Worm (Caenorhabditis elegans) whole organism, L1 larva: Measurements from ENCODE around the gene T20D4.11.

Experiments used
- C04F5.9 ChIP-seq: sonication (generic microtip); optimal IDR thresholded peaks from 2 replicates; lab custom pipeline; 2016; ENCODE audit warnings: missing genetic modification characterization, missing compliant biosample characterization
- C34B4.2 ChIP-seq: sonication (generic microtip); optimal IDR thresholded peaks from 2 replicates; lab custom pipeline; 2017; ENCODE audit warnings: mild to moderate bottlenecking, missing genetic modification characterization, missing compliant biosample characterization
- aha-1 ChIP-seq: fragments of 150-350 bp; optimal IDR thresholded peaks from 2 replicates; lab custom pipeline; 2014; ENCODE audit warnings: missing biosample characterization, missing genetic modification characterization
- alr-1 ChIP-seq: fragments of 200-800 bp; sonication (Bioruptor generic); optimal IDR thresholded peaks from 2 replicates; lab custom pipeline; 2018; ENCODE audit warnings: borderline replicate concordance, mild to moderate bottlenecking, missing genetic modification characterization, missing compliant biosample characterization
- blmp-1 ChIP-seq: fragments of 150-350 bp; optimal IDR thresholded peaks from 2 replicates; lab custom pipeline; 2014; ENCODE audit warnings: missing biosample characterization, missing genetic modification characterization
- ceh-63 ChIP-seq: fragments of 200-800 bp; sonication (Bioruptor generic); optimal IDR thresholded peaks from 2 replicates; lab custom pipeline; 2018; ENCODE audit warnings: mild to moderate bottlenecking, missing genetic modification characterization, missing compliant biosample characterization
- ceh-82 ChIP-seq, 3 experiments: fragments of 150-350 bp in 1 of 3; sonication (generic microtip) in 2 of 3; optimal IDR thresholded peaks; 2 replicates each; lab custom pipeline; 2014 to 2017; ENCODE audit warnings: missing biosample characterization in 3 of 3, missing genetic modification characterization in 3 of 3
- dpl-1 ChIP-seq, 3 experiments: fragments of 150-350 bp in 2 of 3; sonication (generic microtip) in 1 of 3; optimal IDR thresholded peaks; 2 replicates each; lab custom pipeline; 2014 to 2017; ENCODE audit warnings: missing biosample characterization in 3 of 3, missing genetic modification characterization in 3 of 3, missing genetic modification reagents in 3 of 3
- dsc-1 ChIP-seq: sonication (generic microtip); optimal IDR thresholded peaks from 2 replicates; lab custom pipeline; 2016; ENCODE audit warnings: mild to moderate bottlenecking, missing genetic modification characterization, missing compliant biosample characterization
- efl-1 ChIP-seq, 4 experiments: fragments of 150-350 bp; optimal IDR thresholded peaks in 3 of 4; peaks in 1 of 4; 1 replicate in 1 of 4; 2 replicates in 3 of 4; lab custom pipeline; 2014; ENCODE audit warnings: missing biosample characterization in 2 of 4, missing genetic modification characterization in 2 of 4, missing genetic modification reagents in 2 of 4
- elt-3 ChIP-seq, 6 experiments: fragments of 150-350 bp in 1 of 6; sonication (generic microtip); optimal IDR thresholded peaks; 2 replicates each; lab custom pipeline; 2017 to 2018; ENCODE audit warnings: missing biosample characterization in 6 of 6, missing genetic modification characterization in 6 of 6, inconsistent platforms in 1 of 6
- ets-5 ChIP-seq: fragments of 200-800 bp; sonication (Bioruptor generic); IDR thresholded peaks from 2 replicates; pipeline ENCODE4 v1.3.6; 2022; ENCODE audit warnings: missing genetic modification characterization, missing compliant biosample characterization
- fkh-8 ChIP-seq: sonication (generic microtip); optimal IDR thresholded peaks from 2 replicates; lab custom pipeline; 2016; ENCODE audit warnings: mild to moderate bottlenecking, missing genetic modification characterization, missing compliant biosample characterization
- fos-1 ChIP-seq: fragments of 150-350 bp; optimal IDR thresholded peaks from 2 replicates; lab custom pipeline; 2014; ENCODE audit warnings: missing biosample characterization, missing genetic modification characterization
- hlh-17 ChIP-seq: fragments of 200-800 bp; sonication (Bioruptor generic); optimal IDR thresholded peaks from 2 replicates; lab custom pipeline; 2018; ENCODE audit warnings: missing genetic modification characterization, mild to moderate bottlenecking, missing compliant biosample characterization, moderate library complexity, borderline replicate concordance
- lin-13 ChIP-seq: fragments of 150-350 bp; optimal IDR thresholded peaks from 2 replicates; lab custom pipeline; 2014; ENCODE audit warnings: missing biosample characterization, missing genetic modification reagents, missing genetic modification characterization
- lin-14 ChIP-seq: fragments of 200-800 bp; sonication (Bioruptor generic); optimal IDR thresholded peaks from 2 replicates; lab custom pipeline; 2018; ENCODE audit warnings: mild to moderate bottlenecking, missing genetic modification characterization, moderate library complexity, missing compliant biosample characterization
- lin-35 ChIP-seq, 2 experiments: fragments of 150-350 bp; optimal IDR thresholded peaks; 2 replicates each; lab custom pipeline; 2014; ENCODE audit warnings: missing biosample characterization in 2 of 2, missing genetic modification characterization in 2 of 2, missing genetic modification reagents in 2 of 2
- lin-39 ChIP-seq: fragments of 150-350 bp; optimal IDR thresholded peaks from 2 replicates; lab custom pipeline; 2014; ENCODE audit warnings: missing biosample characterization, missing genetic modification reagents, missing genetic modification characterization
- lir-3 ChIP-seq: sonication (generic microtip); optimal IDR thresholded peaks from 2 replicates; lab custom pipeline; 2016; ENCODE audit warnings: mild to moderate bottlenecking, missing genetic modification characterization, moderate library complexity, missing compliant biosample characterization; ENCODE audit not compliant: poor library complexity
- lsy-2 ChIP-seq, 2 experiments: fragments of 150-350 bp; optimal IDR thresholded peaks; 2 replicates each; lab custom pipeline; 2014; ENCODE audit warnings: missing biosample characterization in 2 of 2, missing genetic modification characterization in 2 of 2
- mab-9 ChIP-seq: fragments of 200-800 bp; sonication (Bioruptor generic); IDR thresholded peaks from 2 replicates; pipeline ENCODE4 v1.3.6; 2022; ENCODE audit warnings: missing genetic modification reagents, missing genetic modification characterization, missing compliant biosample characterization
- mdl-1 ChIP-seq, 2 experiments: fragments of 150-350 bp; optimal IDR thresholded peaks; 2 replicates each; lab custom pipeline; 2014 to 2017; ENCODE audit warnings: missing biosample characterization in 2 of 2, missing genetic modification characterization in 2 of 2, inconsistent platforms in 1 of 2
- mef-2 ChIP-seq: fragments of 150-350 bp; optimal IDR thresholded peaks from 2 replicates; lab custom pipeline; 2014; ENCODE audit warnings: missing biosample characterization, missing genetic modification characterization
- mep-1 ChIP-seq: fragments of 150-350 bp; optimal IDR thresholded peaks from 2 replicates; lab custom pipeline; 2014; ENCODE audit warnings: missing biosample characterization, missing genetic modification characterization
- nhr-19 ChIP-seq: fragments of 200-800 bp; sonication (Bioruptor generic); conservative IDR thresholded peaks from 2 replicates; pipeline ENCODE4 v1.3.6; 2022; ENCODE audit warnings: missing genetic modification characterization, missing compliant biosample characterization
- nhr-20 ChIP-seq: sonication (generic microtip); optimal IDR thresholded peaks from 2 replicates; lab custom pipeline; 2016; ENCODE audit warnings: mild to moderate bottlenecking, missing genetic modification characterization, missing compliant biosample characterization
- nhr-237 ChIP-seq: fragments of 150-350 bp; optimal IDR thresholded peaks from 2 replicates; lab custom pipeline; 2014; ENCODE audit warnings: missing biosample characterization, missing genetic modification characterization
- nhr-28 ChIP-seq: fragments of 150-350 bp; optimal IDR thresholded peaks from 2 replicates; lab custom pipeline; 2014; ENCODE audit warnings: missing biosample characterization, missing genetic modification characterization
- nhr-47 ChIP-seq: sonication (generic microtip); optimal IDR thresholded peaks from 2 replicates; lab custom pipeline; 2016; ENCODE audit warnings: mild to moderate bottlenecking, missing genetic modification characterization, moderate library complexity, missing compliant biosample characterization
- nhr-71 ChIP-seq: sonication (generic microtip); optimal IDR thresholded peaks from 2 replicates; lab custom pipeline; 2016; ENCODE audit warnings: mild to moderate bottlenecking, missing genetic modification characterization, moderate library complexity, missing compliant biosample characterization
- nhr-76 ChIP-seq: sonication (generic microtip); optimal IDR thresholded peaks from 2 replicates; lab custom pipeline; 2017; ENCODE audit warnings: missing biosample characterization, missing genetic modification characterization
- nhr-85 ChIP-seq: sonication (generic microtip); peaks from one replicate; lab custom pipeline; 2016; ENCODE audit warnings: missing genetic modification characterization, inconsistent platforms, missing compliant biosample characterization
- rnt-1 ChIP-seq: sonication (generic microtip); optimal IDR thresholded peaks from 2 replicates; lab custom pipeline; 2016; ENCODE audit warnings: mild to moderate bottlenecking, missing genetic modification characterization, moderate library complexity, missing compliant biosample characterization
- skn-1 ChIP-seq: fragments of 150-350 bp; optimal IDR thresholded peaks from 2 replicates; lab custom pipeline; 2014; ENCODE audit warnings: missing biosample characterization, missing genetic modification characterization
- sptf-1 ChIP-seq: fragments of 150-350 bp; optimal IDR thresholded peaks from 2 replicates; lab custom pipeline; 2014; ENCODE audit warnings: missing biosample characterization, missing genetic modification characterization
- sup-37 ChIP-seq: fragments of 200-800 bp; sonication (Bioruptor generic); optimal IDR thresholded peaks from 2 replicates; lab custom pipeline; 2018; ENCODE audit warnings: mild to moderate bottlenecking, missing genetic modification characterization, missing compliant biosample characterization
- tbx-2 ChIP-seq: sonication (generic microtip); optimal IDR thresholded peaks from 2 replicates; lab custom pipeline; 2016; ENCODE audit warnings: missing genetic modification characterization, missing compliant biosample characterization
- tlp-1 ChIP-seq: fragments of 150-350 bp; optimal IDR thresholded peaks from 2 replicates; lab custom pipeline; 2014; ENCODE audit warnings: missing biosample characterization, missing genetic modification characterization
- unc-130 ChIP-seq: fragments of 150-350 bp; optimal IDR thresholded peaks from 2 replicates; lab custom pipeline; 2017; ENCODE audit warnings: missing biosample characterization, missing genetic modification characterization, inconsistent platforms
- ztf-11 ChIP-seq, 2 experiments: sonication (generic microtip); optimal IDR thresholded peaks; 2 replicates each; lab custom pipeline; 2016 to 2017; ENCODE audit warnings: missing genetic modification characterization in 2 of 2, missing biosample characterization in 1 of 2, missing compliant biosample characterization in 1 of 2
- ztf-4 ChIP-seq: fragments of 150-350 bp; optimal IDR thresholded peaks from 2 replicates; lab custom pipeline; 2014; ENCODE audit warnings: missing biosample characterization, missing genetic modification characterization

The T20D4.11 gene

DNA sequence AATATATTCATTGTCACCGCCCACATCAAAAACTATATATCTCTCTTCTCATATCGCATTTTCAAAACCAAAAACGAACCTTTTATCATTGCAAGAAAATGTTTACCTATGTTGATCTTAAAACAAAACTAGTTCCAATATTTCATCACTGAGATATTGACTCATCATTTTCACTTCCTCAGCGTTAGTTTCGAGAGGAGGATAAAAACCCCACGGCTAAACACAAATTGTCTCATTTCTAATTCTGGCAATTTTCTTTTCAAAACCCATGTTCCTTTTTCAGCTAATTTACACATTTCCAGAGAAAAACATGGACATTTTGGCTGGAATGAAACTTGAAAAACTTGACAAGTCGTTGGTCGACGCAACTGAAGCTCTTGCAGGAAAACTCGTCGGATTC lies 10.1 kb downstream of the T20D4.11 start, which contains the start of gene T20D4.7:
Gene T20D4.7, plus strand, starts transcription at position 301 of the 400 bp plus-strand sequence.
- no peak for TF ChIP-seq fos-1
- no peak for TF ChIP-seq mef-2 (tag; lab: Kevin White, UChicago)
- no peak for TF ChIP-seq sptf-1 (tag; lab: Kevin White, UChicago)
- TF ChIP-seq mdl-1 (tag; optimal IDR thresholded peaks at IDR 0.05; lab: Kevin White, UChicago) = no peak
- no peak for TF ChIP-seq nhr-28 (tag; lab: Kevin White, UChicago)
- TF ChIP-seq C34B4.2 (tag; lab: Kevin White, UChicago) = no peak
- no peak for TF ChIP-seq ztf-4
- no peak for TF ChIP-seq alr-1 (tag; lab: Kevin White, UChicago)
- no peak for TF ChIP-seq ceh-63 (GFP tag; lab: Kevin White, UChicago)
- no peak for TF ChIP-seq nhr-47
- TF ChIP-seq lin-13 (GFP tag; lab: Kevin White, UChicago) = no peak
- TF ChIP-seq unc-130 (tag; lab: Kevin White, UChicago) = no peak
- no peak for TF ChIP-seq aha-1 (tag; lab: Kevin White, UChicago)
- no peak for TF ChIP-seq lir-3 (tag; lab: Kevin White, UChicago)
- no peak for TF ChIP-seq nhr-76
- no peak for TF ChIP-seq dpl-1 (GFP tag; optimal IDR thresholded peaks at IDR 0.05; lab: Kevin White, UChicago)
- TF ChIP-seq ztf-11 (tag; optimal IDR thresholded peaks at IDR 0.05; lab: Kevin White, UChicago) = no peak

DNA sequence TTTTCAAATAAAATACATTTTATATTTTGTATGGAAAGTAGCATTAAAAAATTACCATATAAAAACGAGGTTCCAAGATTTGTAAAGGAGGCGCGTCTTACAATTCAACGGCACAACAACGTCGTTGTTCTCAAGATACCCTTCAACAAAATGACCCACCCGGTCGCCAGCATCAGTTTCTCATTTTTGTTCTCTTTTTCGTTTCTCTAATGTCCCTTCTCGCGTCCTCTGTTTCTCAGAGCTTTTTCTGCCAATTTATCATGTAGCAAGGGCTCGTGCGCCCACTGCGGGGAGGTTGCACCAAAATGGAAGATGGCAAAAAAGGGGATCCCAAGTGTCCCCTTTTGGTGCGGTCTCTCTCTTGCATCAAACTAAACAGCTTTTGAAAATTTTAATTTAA lies 11.0 kb downstream of the T20D4.11 start:
- peak; percentile 14 for TF ChIP-seq dsc-1 (tag; lab: Kevin White, UChicago)
- TF ChIP-seq skn-1 = no peak

DNA sequence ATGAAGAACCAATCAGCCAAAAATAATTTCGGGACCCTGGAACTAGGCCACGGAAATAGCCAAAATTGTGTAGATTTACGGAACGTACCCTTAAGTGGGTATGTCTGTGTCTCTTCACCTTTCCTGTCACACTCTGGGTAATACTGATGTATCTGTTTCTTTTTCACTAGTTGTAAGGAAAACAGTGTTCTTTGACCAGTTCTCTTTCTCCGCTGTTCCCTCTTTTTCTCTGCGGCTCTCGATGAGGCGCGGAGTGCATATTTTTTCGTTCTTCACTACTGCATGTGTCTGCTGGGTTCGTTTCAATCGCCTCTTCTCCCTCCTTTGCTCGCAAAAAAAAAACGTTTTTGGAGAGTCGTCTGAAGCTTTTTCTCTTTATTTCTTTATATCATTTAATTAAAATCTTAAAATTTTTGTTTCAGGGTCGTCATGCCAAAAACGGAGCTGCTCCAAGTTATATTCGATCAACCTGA lies 11.6 kb downstream of the T20D4.11 start, which contains the start of gene arrd-22:
Gene arrd-22, plus strand, starts transcription at position 423 of the 473 bp plus-strand sequence.
- peak; percentile 30 for TF ChIP-seq rnt-1
- TF ChIP-seq nhr-237 (tag; lab: Kevin White, UChicago) = no peak
- TF ChIP-seq C34B4.2 (tag; lab: Kevin White, UChicago) = no peak
- TF ChIP-seq nhr-20 (tag; lab: Kevin White, UChicago) = peak; percentile 26
- peak; percentile 84 for TF ChIP-seq lin-14 (GFP tag; lab: Kevin White, UChicago)
- peak; percentile 38 for TF ChIP-seq mep-1 (tag; lab: Kevin White, UChicago)
- TF ChIP-seq lin-39 (tag; lab: Kevin White, UChicago) = no peak
- TF ChIP-seq blmp-1 (tag; lab: Kevin White, UChicago) = peak; percentile 38
- peak; percentile 8; the same call in 1 of the 2 replicates for TF ChIP-seq nhr-19
- peak; percentile 86 for TF ChIP-seq nhr-85 (tag; lab: Kevin White, UChicago)
- no peak for TF ChIP-seq sup-37
- TF ChIP-seq ceh-82 (tag; optimal IDR thresholded peaks at IDR 0.05; lab: Kevin White, UChicago) = peak in 1 of 3 experiments; percentile 30
- TF ChIP-seq, all 84 proteins: peak for 8

DNA sequence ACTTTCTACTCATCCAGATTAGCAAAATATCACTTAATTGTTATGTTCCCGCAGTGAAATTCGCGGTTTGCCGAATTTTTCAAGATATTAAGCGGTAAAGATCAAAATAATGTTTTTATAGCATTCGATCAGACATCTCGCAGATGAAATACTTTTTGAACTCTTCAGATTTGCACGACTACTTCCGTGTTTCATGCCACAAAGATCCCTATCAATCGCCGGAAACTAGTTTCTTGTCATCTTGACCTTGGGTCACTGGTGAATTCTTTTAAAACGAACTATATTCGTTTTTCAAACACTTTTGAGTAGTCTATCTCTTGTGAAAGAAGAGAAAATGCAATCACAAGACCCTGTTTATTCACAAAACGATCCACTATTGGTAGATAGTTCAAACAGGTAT lies 14.5 kb downstream of the T20D4.11 start, which contains the start of gene txt-11:
Gene txt-11, plus strand, starts transcription at position 301 of the 400 bp plus-strand sequence.
- no peak for TF ChIP-seq blmp-1 (tag; lab: Kevin White, UChicago)
- no peak for TF ChIP-seq efl-1 (optimal IDR thresholded peaks at IDR 0.05; lab: Kevin White, UChicago)
- peak in 1 of 2 experiments; percentile 6 for TF ChIP-seq efl-1 (GFP tag; optimal IDR thresholded peaks at IDR 0.05 in 1 of 2; lab: Kevin White, UChicago)

DNA sequence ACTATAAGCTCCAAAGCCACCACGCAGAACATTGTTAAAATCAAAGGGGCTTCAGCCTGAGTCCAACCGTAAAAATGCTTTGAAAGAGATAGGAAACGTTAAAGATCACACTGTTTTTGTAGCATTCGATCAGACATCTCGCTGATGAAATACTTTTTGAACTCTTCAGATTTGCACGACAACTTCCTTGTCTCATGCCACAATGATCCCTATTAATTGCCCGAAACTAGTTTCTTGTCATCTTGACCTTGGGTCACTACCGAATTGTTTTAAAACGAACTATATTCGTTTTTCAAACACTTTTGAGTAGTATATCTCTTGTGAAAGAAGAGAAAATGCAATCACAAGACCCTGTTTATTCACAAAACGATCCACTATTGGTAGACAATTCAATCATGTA lies 19.4 kb downstream of the T20D4.11 start, which contains the start of gene T20D4.3:
Gene T20D4.3, plus strand, starts transcription at position 301 of the 400 bp plus-strand sequence.
- TF ChIP-seq nhr-20 (tag; lab: Kevin White, UChicago) (no peak), fkh-8 (tag; lab: Kevin White, UChicago) (no peak), mab-9 (GFP tag; lab: Robert Waterston, UW) (no peak), lin-35 (GFP tag; optimal IDR thresholded peaks at IDR 0.05; lab: Kevin White, UChicago) (no peak), C34B4.2 (tag; lab: Kevin White, UChicago) (no peak), unc-130 (tag; lab: Kevin White, UChicago) (no peak), ceh-82 (tag; optimal IDR thresholded peaks at IDR 0.05; lab: Kevin White, UChicago) (no peak), nhr-47 (no peak), efl-1 (optimal IDR thresholded peaks at IDR 0.05; lab: Kevin White, UChicago) (no peak), efl-1 (GFP tag; optimal IDR thresholded peaks at IDR 0.05 in 1 of 2; lab: Kevin White, UChicago) (no peak), blmp-1 (tag; lab: Kevin White, UChicago) (no peak), hlh-17 (no peak), aha-1 (tag; lab: Kevin White, UChicago) (no peak), nhr-71 (tag; lab: Kevin White, UChicago) (no peak), elt-3 (tag; optimal IDR thresholded peaks at IDR 0.05; lab: Kevin White, UChicago) (no peak), nhr-85 (tag; lab: Kevin White, UChicago) (no peak), tlp-1 (no peak), C04F5.9 (no peak), lsy-2 (tag; optimal IDR thresholded peaks at IDR 0.05; lab: Kevin White, UChicago) (no peak), tbx-2 (tag; lab: Kevin White, UChicago) (no peak), ets-5 (no peak)
